Fruit fly (Drosophila melanogaster): Measurements from ENCODE around the gene CG9515.

CG9515 gene

DNA sequence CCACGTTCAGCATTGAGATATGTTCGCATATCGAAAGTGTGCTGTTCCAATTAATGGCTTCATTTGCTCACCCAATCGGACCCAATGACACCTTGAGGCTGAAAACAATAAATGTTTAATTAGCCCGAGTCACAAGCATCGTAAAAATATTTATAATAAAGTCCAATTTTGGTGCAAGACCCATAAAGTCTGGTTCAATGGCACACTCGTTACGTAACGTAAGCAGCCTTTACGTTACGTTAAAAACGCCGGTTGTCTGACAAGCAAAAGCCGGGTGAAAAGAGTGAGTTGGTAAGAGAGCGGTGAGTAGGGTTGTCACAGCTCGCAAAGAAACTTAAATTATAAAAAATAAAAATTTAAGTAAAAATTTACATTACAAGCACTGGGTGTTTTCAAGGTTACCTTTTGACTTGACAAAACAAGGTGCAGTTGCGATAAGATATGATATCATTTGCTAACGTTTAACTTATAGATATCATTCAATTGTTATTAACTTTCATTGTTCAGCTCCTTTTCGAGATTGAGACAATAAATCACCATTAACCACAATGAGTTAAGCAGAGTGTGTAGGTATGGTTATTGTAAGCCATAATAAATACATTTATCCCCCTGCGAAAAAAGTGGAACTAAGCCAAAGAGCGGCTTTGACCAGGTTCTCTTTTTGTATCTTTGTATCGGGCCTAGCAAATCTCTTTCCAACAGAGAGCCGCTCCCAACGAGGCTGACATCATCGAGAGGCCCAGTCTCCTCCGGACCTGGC, 44.9 kb downstream of the CG9515 start (continued):
- TF ChIP-seq CG30020 (tag; optimal IDR thresholded peaks at IDR 0.05) (no peak), ci (GFP tag; IDR thresholded peaks at IDR 0.05) (peak; percentile 44; the same call in 1 of the 3 replicates), H15 (GFP tag; IDR thresholded peaks at IDR 0.05) (no peak), tap (tag; optimal IDR thresholded peaks at IDR 0.05) (peak; percentile 57), Ets97D (GFP tag; optimal IDR thresholded peaks at IDR 0.05) (no peak), CG18619 (GFP tag; optimal IDR thresholded peaks at IDR 0.05) (peak; percentile 17), eve (GFP tag; optimal IDR thresholded peaks at IDR 0.05) (peak in 1 of 2 experiments; percentile 80), slbo (GFP tag; IDR thresholded peaks at IDR 0.05) (peak; percentile 42; the same call in 1 of the 2 replicates), CG4328 (GFP tag; optimal IDR thresholded peaks at IDR 0.05) (peak; percentile 39), CG9727 (GFP tag; optimal IDR thresholded peaks at IDR 0.05) (peak; percentile 29), Spps (tag; optimal IDR thresholded peaks at IDR 0.05) (no peak), Ptx1 (GFP tag; IDR thresholded peaks at IDR 0.05) (peak; percentile 33; the same call in 1 of the 2 replicates), Max (GFP tag; optimal IDR thresholded peaks at IDR 0.05) (peak; percentile 5), CG17359 (tag; optimal IDR thresholded peaks at IDR 0.05) (peak; percentile 49), jigr1 (GFP tag; IDR thresholded peaks at IDR 0.05) (0 out of 3 replicates have a peak, but pooled peaks have one; percentile 9), eyg (GFP tag; optimal IDR thresholded peaks at IDR 0.05) (no peak), CG17328 (GFP tag; IDR thresholded peaks at IDR 0.05) (no peak), lmd (GFP tag; IDR thresholded peaks at IDR 0.05) (peak; percentile 41; the same call in 1 of the 2 replicates), CG12155 (GFP tag; optimal IDR thresholded peaks at IDR 0.05) (peak; percentile 28), CG12659 (GFP tag; optimal IDR thresholded peaks at IDR 0.05) (peak; percentile 53), tin (GFP tag; optimal IDR thresholded peaks at IDR 0.05) (no peak), CG13424 (tag; optimal IDR thresholded peaks at IDR 0.05) (peak; percentile 75), CG34376 (GFP tag; optimal IDR thresholded peaks at IDR 0.05) (no peak), CG18262 (tag; optimal IDR thresholded peaks at IDR 0.05) (peak; percentile 64), CG7556 (GFP tag; optimal IDR thresholded peaks at IDR 0.05) (peak; percentile 51), Hr78 (GFP tag; optimal IDR thresholded peaks at IDR 0.05) (no peak), CG4424 (GFP tag; optimal IDR thresholded peaks at IDR 0.05) (peak; percentile 5), E2f2 (GFP tag; IDR thresholded peaks at IDR 0.05) (no peak), Ssrp (tag; optimal IDR thresholded peaks at IDR 0.05) (peak; percentile 52), Meics (GFP tag; optimal IDR thresholded peaks at IDR 0.05) (peak; percentile 69), da (GFP tag; optimal IDR thresholded peaks at IDR 0.05) (no peak), Neu2 (GFP tag; optimal IDR thresholded peaks at IDR 0.05; ENCODE audit: borderline replicate concordance) (no peak), pnt (GFP tag; optimal IDR thresholded peaks at IDR 0.05) (no peak), esg (GFP tag; conservative IDR thresholded peaks at IDR 0.05) (peak; percentile 34), CG6654 (GFP tag; optimal IDR thresholded peaks at IDR 0.05) (peak; percentile 12), phol (tag; optimal IDR thresholded peaks at IDR 0.05) (peak; percentile 62), Mad (GFP tag; optimal IDR thresholded peaks at IDR 0.05) (no peak), CG13775 (GFP tag; optimal IDR thresholded peaks at IDR 0.05) (peak; percentile 6), CG31441 (GFP tag; IDR thresholded peaks at IDR 0.05) (peak; percentile 60), CG34422 (GFP tag; IDR thresholded peaks at IDR 0.05) (peak; percentile 22; the same call in 1 of the 3 replicates), CG4404 (GFP tag; IDR thresholded peaks at IDR 0.05) (no peak), CG15011 (GFP tag; optimal IDR thresholded peaks at IDR 0.05) (peak; percentile 27), Eip74EF (GFP tag; optimal IDR thresholded peaks at IDR 0.05) (peak in 1 of 2 experiments; percentile 30), CG10267 (tag; optimal IDR thresholded peaks at IDR 0.05) (peak; percentile 29), caup (GFP tag; optimal IDR thresholded peaks at IDR 0.05; ENCODE audit: severe bottlenecking) (peak; percentile 53), Sin3A (optimal IDR thresholded peaks at IDR 0.05) (no peak), dysf (GFP tag; IDR thresholded peaks at IDR 0.05) (peak; percentile 60; the same call in 2 of the 3 replicates), Trl (optimal IDR thresholded peaks at IDR 0.05) (peak; percentile 68 to 72), Trl (GFP tag; optimal IDR thresholded peaks at IDR 0.05) (no peak)
